Fruit fly (Drosophila melanogaster) whole organism, prepupa: ENCODE results near the gene aub.
A peak's percentile ranks its signal among the peaks of the same experiment; 100 is the strongest.

ENCODE experiments used
- Blimp-1 ChIP-seq: fragments of 200-800 bp; sonication (Bioruptor generic); optimal IDR thresholded peaks from 3 replicates; lab custom pipeline; 2017; ENCODE audit warnings: missing biosample characterization, missing genetic modification characterization, mild to moderate bottlenecking, moderate library complexity, missing genetic modification reagents
- CG10631 ChIP-seq: fragments of 200-800 bp; sonication (Bioruptor generic); optimal IDR thresholded peaks from 2 replicates; lab custom pipeline; 2016; ENCODE audit warnings: missing biosample characterization, missing genetic modification characterization
- CG10669 ChIP-seq: fragments of 200-800 bp; sonication (Bioruptor generic); optimal IDR thresholded peaks from 3 replicates; lab custom pipeline; 2018; ENCODE audit warnings: missing biosample characterization, mild to moderate bottlenecking, missing genetic modification characterization, moderate library complexity
- CG11294 ChIP-seq: fragments of 200-800 bp; sonication (Bioruptor generic); IDR thresholded peaks from 2 replicates; pipeline ENCODE4 v1.3.6; 2022; ENCODE audit warnings: missing biosample characterization, missing genetic modification characterization
- CG15336 ChIP-seq: fragments of 200-800 bp; sonication (Bioruptor generic); IDR thresholded peaks from 2 replicates; pipeline ENCODE4 v1.3.6; 2022; ENCODE audit warnings: missing biosample characterization, missing genetic modification characterization
- CG1621 ChIP-seq: fragments of 200-800 bp; sonication (Bioruptor generic); optimal IDR thresholded peaks from 3 replicates; lab custom pipeline; 2018; ENCODE audit warnings: missing biosample characterization, mild to moderate bottlenecking, missing genetic modification characterization
- CG16779 ChIP-seq: fragments of 200-800 bp; sonication (Bioruptor generic); optimal IDR thresholded peaks from 3 replicates; lab custom pipeline; 2017; ENCODE audit warnings: missing biosample characterization, mild to moderate bottlenecking, missing genetic modification characterization
- CG31627 ChIP-seq: fragments of 200-800 bp; sonication (Bioruptor generic); optimal IDR thresholded peaks from 3 replicates; lab custom pipeline; 2016; ENCODE audit warnings: missing biosample characterization, missing genetic modification characterization
- CG34406 ChIP-seq: fragments of 200-800 bp; sonication (Bioruptor generic); optimal IDR thresholded peaks from 3 replicates; lab custom pipeline; 2016; ENCODE audit warnings: missing biosample characterization, missing genetic modification characterization
- CG3919 ChIP-seq: fragments of 200-800 bp; sonication (Bioruptor generic); optimal IDR thresholded peaks from 3 replicates; lab custom pipeline; 2016; ENCODE audit warnings: missing biosample characterization, missing genetic modification characterization
- CG4318 ChIP-seq: fragments of 200-800 bp; sonication (Bioruptor generic); optimal IDR thresholded peaks from 3 replicates; lab custom pipeline; 2017; ENCODE audit warnings: missing biosample characterization, mild to moderate bottlenecking, missing genetic modification characterization
- CG6163 ChIP-seq: fragments of 200-800 bp; sonication (Bioruptor generic); IDR thresholded peaks from 3 replicates; pipeline ENCODE4 v1.3.6; 2022; ENCODE audit warnings: missing biosample characterization, missing genetic modification characterization
- CG6792 ChIP-seq: fragments of 200-800 bp; sonication (Bioruptor generic); optimal IDR thresholded peaks from 3 replicates; lab custom pipeline; 2016; ENCODE audit warnings: missing biosample characterization, missing genetic modification characterization
- CG6808 ChIP-seq: fragments of 200-800 bp; sonication (Bioruptor generic); optimal IDR thresholded peaks from 3 replicates; lab custom pipeline; 2017; ENCODE audit warnings: missing biosample characterization, missing genetic modification characterization, mild to moderate bottlenecking, moderate library complexity, missing genetic modification reagents
- CG6854 ChIP-seq: fragments of 200-800 bp; sonication (Bioruptor generic); optimal IDR thresholded peaks from 2 replicates; lab custom pipeline; 2017; ENCODE audit warnings: missing biosample characterization, mild to moderate bottlenecking, missing genetic modification characterization
- CG7368 ChIP-seq: fragments of 200-800 bp; sonication (Bioruptor generic); optimal IDR thresholded peaks from 3 replicates; lab custom pipeline; 2016; ENCODE audit warnings: missing biosample characterization, missing genetic modification characterization
- CG8119 ChIP-seq: fragments of 200-800 bp; sonication (Bioruptor generic); IDR thresholded peaks from 3 replicates; pipeline ENCODE4 v1.3.6; 2022; ENCODE audit warnings: missing biosample characterization, missing genetic modification characterization
- Eip75B ChIP-seq: fragments of 200-800 bp; sonication (Bioruptor generic); optimal IDR thresholded peaks from 3 replicates; lab custom pipeline; 2016; ENCODE audit warnings: missing biosample characterization, missing genetic modification characterization
- Eip78C ChIP-seq: fragments of 200-800 bp; sonication (Bioruptor generic); peaks from one replicate; lab custom pipeline; 2016; ENCODE audit warnings: missing biosample characterization, missing genetic modification characterization
- Eip93F ChIP-seq: fragments of 200-800 bp; sonication (Bioruptor generic); optimal IDR thresholded peaks from 2 replicates; lab custom pipeline; 2016; ENCODE audit warnings: missing biosample characterization, mild to moderate bottlenecking, missing genetic modification characterization
- Ets21C ChIP-seq: fragments of 200-800 bp; sonication (Bioruptor generic); optimal IDR thresholded peaks from 3 replicates; lab custom pipeline; 2016; ENCODE audit warnings: missing biosample characterization, missing genetic modification characterization
- Hr4 ChIP-seq: fragments of 200-800 bp; sonication (Bioruptor generic); optimal IDR thresholded peaks from 3 replicates; lab custom pipeline; 2016; ENCODE audit warnings: missing biosample characterization, missing genetic modification characterization
- Lpt ChIP-seq: fragments of 200-800 bp; sonication (Bioruptor generic); optimal IDR thresholded peaks from 3 replicates; lab custom pipeline; 2016; ENCODE audit warnings: missing biosample characterization, missing genetic modification characterization
- Met ChIP-seq: fragments of 200-800 bp; sonication (Bioruptor generic); optimal IDR thresholded peaks from 3 replicates; lab custom pipeline; 2016; ENCODE audit warnings: missing biosample characterization, missing genetic modification characterization
- OdsH ChIP-seq: fragments of 200-800 bp; sonication (Bioruptor generic); optimal IDR thresholded peaks from 3 replicates; lab custom pipeline; 2016; ENCODE audit warnings: missing biosample characterization, missing genetic modification characterization
- Sox102F ChIP-seq: fragments of 200-800 bp; sonication (Bioruptor generic); optimal IDR thresholded peaks from 2 replicates; lab custom pipeline; 2016; ENCODE audit warnings: missing biosample characterization, mild to moderate bottlenecking, missing genetic modification characterization
- Sox14 ChIP-seq: fragments of 200-800 bp; sonication (Bioruptor generic); optimal IDR thresholded peaks from 3 replicates; lab custom pipeline; 2016; ENCODE audit warnings: missing biosample characterization, missing genetic modification characterization
- Sox15 ChIP-seq: fragments of 200-800 bp; sonication (Bioruptor generic); optimal IDR thresholded peaks from 3 replicates; lab custom pipeline; 2016; ENCODE audit warnings: missing biosample characterization, missing genetic modification characterization
- achi ChIP-seq: fragments of 200-800 bp; sonication (Bioruptor generic); optimal IDR thresholded peaks from 3 replicates; lab custom pipeline; 2016; ENCODE audit warnings: missing biosample characterization, missing genetic modification characterization
- acj6 ChIP-seq: fragments of 200-800 bp; sonication (Bioruptor generic); optimal IDR thresholded peaks from 3 replicates; lab custom pipeline; 2016; ENCODE audit warnings: missing biosample characterization, missing genetic modification characterization
- cyc ChIP-seq: fragments of 200-800 bp; sonication (Bioruptor generic); optimal IDR thresholded peaks from 3 replicates; lab custom pipeline; 2016; ENCODE audit warnings: missing biosample characterization, missing genetic modification characterization
- dsx ChIP-seq: fragments of 200-800 bp; optimal IDR thresholded peaks from 3 replicates; lab custom pipeline; 2019; ENCODE audit warnings: missing biosample characterization, mild to moderate bottlenecking, missing genetic modification characterization, moderate library complexity; ENCODE audit not compliant: poor library complexity, severe bottlenecking
- fd59A ChIP-seq: fragments of 200-800 bp; sonication (Bioruptor generic); optimal IDR thresholded peaks from 2 replicates; lab custom pipeline; 2017; ENCODE audit warnings: missing biosample characterization, mild to moderate bottlenecking, missing genetic modification characterization, missing genetic modification reagents
- fd85E ChIP-seq: fragments of 200-800 bp; sonication (Bioruptor generic); optimal IDR thresholded peaks from 3 replicates; lab custom pipeline; 2016; ENCODE audit warnings: missing biosample characterization, missing genetic modification characterization
- fkh ChIP-seq: fragments of 200-800 bp; sonication (Bioruptor generic); optimal IDR thresholded peaks from 3 replicates; lab custom pipeline; 2017; ENCODE audit warnings: missing biosample characterization, mild to moderate bottlenecking, missing genetic modification characterization, moderate library complexity
- lz ChIP-seq: fragments of 200-800 bp; sonication (Bioruptor generic); optimal IDR thresholded peaks from 3 replicates; lab custom pipeline; 2016; ENCODE audit warnings: missing biosample characterization, missing genetic modification characterization
- net ChIP-seq: fragments of 200-800 bp; sonication (Bioruptor generic); optimal IDR thresholded peaks from 3 replicates; lab custom pipeline; 2016; ENCODE audit warnings: missing biosample characterization, missing genetic modification characterization
- pdm3 ChIP-seq: fragments of 200-800 bp; sonication (Bioruptor generic); optimal IDR thresholded peaks from 3 replicates; lab custom pipeline; 2016; ENCODE audit warnings: missing biosample characterization, missing genetic modification characterization
- salr ChIP-seq, 2 experiments: fragments of 200-800 bp; sonication (Bioruptor generic); optimal IDR thresholded peaks; 3 replicates each; lab custom pipeline; 2016 to 2018; ENCODE audit warnings: missing biosample characterization in 2 of 2, missing genetic modification characterization in 2 of 2, mild to moderate bottlenecking in 1 of 2
- spab ChIP-seq: fragments of 200-800 bp; sonication (Bioruptor generic); optimal IDR thresholded peaks from 2 replicates; lab custom pipeline; 2017; ENCODE audit warnings: missing biosample characterization, mild to moderate bottlenecking, missing genetic modification characterization, missing genetic modification reagents
- svp ChIP-seq: fragments of 200-800 bp; sonication (Bioruptor generic); peaks from one replicate; lab custom pipeline; 2016; ENCODE audit warnings: missing biosample characterization, missing genetic modification characterization
- topi ChIP-seq: fragments of 200-800 bp; sonication (Bioruptor generic); optimal IDR thresholded peaks from 3 replicates; lab custom pipeline; 2016; ENCODE audit warnings: missing biosample characterization, missing genetic modification characterization
- vri ChIP-seq: fragments of 200-800 bp; sonication (Bioruptor generic); optimal IDR thresholded peaks from 3 replicates; lab custom pipeline; 2016; ENCODE audit warnings: missing biosample characterization, mild to moderate bottlenecking, missing genetic modification characterization

The aub gene

dm6 chr2L:11048307-11048706 is 47.0 kb upstream of the aub start (continued):
- no peak for TF ChIP-seq CG6792 (GFP tag; lab: Kevin White, UChicago)
- no peak for TF ChIP-seq CG4318 (GFP tag; lab: Kevin White, UChicago)
- peak; percentile 46 for TF ChIP-seq Eip75B (GFP tag; lab: Kevin White, UChicago)
- TF ChIP-seq Sox15 (GFP tag; lab: Kevin White, UChicago), result no peak
- no peak for TF ChIP-seq CG31627 (GFP tag; lab: Kevin White, UChicago)
- no peak for TF ChIP-seq CG11294 (GFP tag; lab: Robert Waterston, UW)
- TF ChIP-seq Ets21C, result no peak
- peak; percentile 57 for TF ChIP-seq dsx (GFP tag; lab: Kevin White, UChicago)
- peak; percentile 49 for TF ChIP-seq CG10669 (GFP tag; lab: Kevin White, UChicago)
- TF ChIP-seq Sox102F (GFP tag; lab: Kevin White, UChicago), result no peak
- TF ChIP-seq Eip93F (GFP tag; lab: Kevin White, UChicago), result no peak
- peak; percentile 83 for TF ChIP-seq Eip78C
- no peak for TF ChIP-seq CG8119 (GFP tag; lab: Robert Waterston, UW)
- TF ChIP-seq CG15336 (GFP tag; lab: Robert Waterston, UW), result no peak
- no peak for TF ChIP-seq fd85E (GFP tag; lab: Kevin White, UChicago)
- no peak for TF ChIP-seq CG1621 (tag; lab: Kevin White, UChicago)
- no peak for TF ChIP-seq CG6854
- no peak for TF ChIP-seq cyc
- peak; percentile 41 for TF ChIP-seq CG3919 (GFP tag; lab: Kevin White, UChicago)
- TF ChIP-seq CG16779 (tag; lab: Kevin White, UChicago), result no peak
- TF ChIP-seq pdm3, result no peak
- TF ChIP-seq, all 60 proteins: peak for 14

DNA sequence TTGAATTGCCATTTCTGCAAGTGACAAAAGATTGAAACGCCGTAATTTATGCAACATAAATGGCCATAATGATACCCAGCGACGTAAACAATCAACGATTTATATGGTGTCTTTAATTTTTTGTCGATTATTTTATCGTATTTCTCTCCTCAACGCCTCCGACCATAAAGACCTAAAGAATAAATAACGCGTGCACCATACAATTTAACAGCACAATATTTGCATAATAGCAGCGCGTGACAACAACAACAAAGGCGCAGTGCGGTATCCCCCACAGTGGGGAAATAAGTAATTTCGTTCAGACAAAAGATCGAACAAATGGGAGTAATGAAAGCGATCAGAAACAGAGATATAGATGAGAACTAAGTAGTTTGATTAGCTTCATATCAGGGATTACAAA is 44.8 kb upstream of the aub start:
- peak; percentile 19 for TF ChIP-seq Met
- peak; percentile 20 for TF ChIP-seq topi (GFP tag; lab: Kevin White, UChicago)
- no peak for TF ChIP-seq Hr4 (GFP tag; lab: Kevin White, UChicago)
- peak; percentile 61 for TF ChIP-seq vri
- TF ChIP-seq CG34406, result no peak
- TF ChIP-seq Sox14 (GFP tag; lab: Kevin White, UChicago), result peak; percentile 1
- TF ChIP-seq achi (GFP tag; lab: Kevin White, UChicago), result no peak
- peak; percentile 51 for TF ChIP-seq fkh (GFP tag; lab: Kevin White, UChicago)
- peak; percentile 29 for TF ChIP-seq Eip93F (GFP tag; lab: Kevin White, UChicago)
- peak; percentile 3 for TF ChIP-seq Sox102F (GFP tag; lab: Kevin White, UChicago)

dm6 chr2L:11045467-11045914 is 44.2 kb upstream of the aub start:
- TF ChIP-seq CG7368 (no peak), Lpt (GFP tag; lab: Kevin White, UChicago) (no peak), vri (peak; percentile 35), net (GFP tag; lab: Kevin White, UChicago) (no peak), CG6163 (GFP tag; lab: Robert Waterston, UW) (no peak), Met (no peak), svp (GFP tag; lab: Kevin White, UChicago) (peak; percentile 66), Eip75B (GFP tag; lab: Kevin White, UChicago) (peak; percentile 5)

DNA sequence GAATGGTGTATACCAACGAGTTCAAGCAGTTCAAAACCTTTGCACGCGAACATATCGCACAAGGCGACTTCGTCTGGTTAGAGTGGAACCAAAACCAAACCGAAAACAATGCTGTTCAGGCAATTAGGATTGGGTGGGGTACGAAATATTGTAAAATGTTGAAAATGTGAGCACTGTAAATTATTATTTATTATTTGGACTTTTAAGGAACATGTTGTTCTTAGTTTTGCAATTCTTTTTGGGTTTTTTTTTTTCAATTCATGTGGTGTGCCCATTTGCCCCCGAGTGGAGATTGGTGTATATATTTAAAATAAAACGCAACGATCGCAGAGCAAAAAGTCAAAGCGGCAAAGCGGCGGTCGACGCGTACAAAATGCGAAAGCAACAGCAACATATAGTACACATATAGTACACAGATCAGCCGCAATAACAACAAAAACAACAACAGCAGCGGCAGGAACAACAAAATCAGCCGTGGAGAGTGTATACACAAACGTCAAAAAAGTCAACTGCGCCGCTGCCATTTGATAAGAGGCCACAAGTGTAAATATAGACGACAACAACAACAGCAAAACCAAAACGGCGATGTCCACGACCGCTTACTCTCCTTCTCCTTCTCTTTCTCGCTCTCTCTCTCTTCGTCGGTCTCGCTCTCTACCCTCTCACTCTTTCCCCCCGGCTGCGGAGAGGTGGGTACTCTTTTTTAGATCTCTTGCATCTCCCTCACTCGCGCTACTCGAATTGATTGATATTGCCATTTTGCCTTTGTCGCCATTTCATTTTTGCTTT is 43.6 kb upstream of the aub start:
- TF ChIP-seq Ets21C, result peak; percentile 69
- peak; percentile 83 for TF ChIP-seq CG8119 (GFP tag; lab: Robert Waterston, UW)
- TF ChIP-seq spab, result peak; percentile 30
- TF ChIP-seq net (GFP tag; lab: Kevin White, UChicago), result peak; percentile 52
- peak; percentile 79 for TF ChIP-seq Eip78C
- no peak for TF ChIP-seq fd59A (GFP tag; lab: Kevin White, UChicago)
- TF ChIP-seq dsx (GFP tag; lab: Kevin White, UChicago), result peak; percentile 48
- TF ChIP-seq CG10631 (GFP tag; lab: Kevin White, UChicago), result peak; percentile 67
- TF ChIP-seq topi (GFP tag; lab: Kevin White, UChicago), result peak; percentile 67
- peak; percentile 69 for TF ChIP-seq lz (GFP tag; lab: Kevin White, UChicago)
- TF ChIP-seq CG6808 (GFP tag; lab: Kevin White, UChicago), result peak; percentile 53
- peak; percentile 81 for TF ChIP-seq CG15336 (GFP tag; lab: Robert Waterston, UW)
- peak; percentile 78 for TF ChIP-seq OdsH (GFP tag; lab: Kevin White, UChicago)
- TF ChIP-seq acj6 (GFP tag; lab: Kevin White, UChicago), result peak; percentile 79
- peak; percentile 75 for TF ChIP-seq CG34406
- TF ChIP-seq CG6792 (GFP tag; lab: Kevin White, UChicago), result peak; percentile 76
- TF ChIP-seq salr (GFP tag; optimal IDR thresholded peaks at IDR 0.05; lab: Kevin White, UChicago), result peak in 1 of 2 experiments; percentile 37
- peak; percentile 79 for TF ChIP-seq pdm3
- TF ChIP-seq CG4318 (GFP tag; lab: Kevin White, UChicago), result peak; percentile 25
- no peak for TF ChIP-seq Blimp-1
- TF ChIP-seq CG1621 (tag; lab: Kevin White, UChicago), result peak; percentile 39
- TF ChIP-seq Lpt (GFP tag; lab: Kevin White, UChicago), result peak; percentile 66
